Worm (Caenorhabditis elegans) whole organism, late embryonic: Measurements from ENCODE around the gene ifas-2.

Experiments used
- ceh-19 ChIP-seq: fragments of 200-800 bp; sonication (Bioruptor generic); optimal IDR thresholded peaks from 2 replicates; lab custom pipeline; 2018; ENCODE audit warnings: mild to moderate bottlenecking, missing genetic modification characterization, missing compliant biosample characterization
- rnt-1 ChIP-seq: sonication (generic microtip); optimal IDR thresholded peaks from 2 replicates; lab custom pipeline; 2016; ENCODE audit warnings: missing genetic modification characterization, missing compliant biosample characterization
- unc-42 ChIP-seq: sonication (generic microtip); optimal IDR thresholded peaks from 2 replicates; lab custom pipeline; 2016; ENCODE audit warnings: missing genotype, missing genetic modification characterization, missing compliant biosample characterization
- zip-5 ChIP-seq: sonication (generic microtip); optimal IDR thresholded peaks from 2 replicates; lab custom pipeline; 2016; ENCODE audit warnings: missing genetic modification characterization, missing compliant biosample characterization

DNA sequence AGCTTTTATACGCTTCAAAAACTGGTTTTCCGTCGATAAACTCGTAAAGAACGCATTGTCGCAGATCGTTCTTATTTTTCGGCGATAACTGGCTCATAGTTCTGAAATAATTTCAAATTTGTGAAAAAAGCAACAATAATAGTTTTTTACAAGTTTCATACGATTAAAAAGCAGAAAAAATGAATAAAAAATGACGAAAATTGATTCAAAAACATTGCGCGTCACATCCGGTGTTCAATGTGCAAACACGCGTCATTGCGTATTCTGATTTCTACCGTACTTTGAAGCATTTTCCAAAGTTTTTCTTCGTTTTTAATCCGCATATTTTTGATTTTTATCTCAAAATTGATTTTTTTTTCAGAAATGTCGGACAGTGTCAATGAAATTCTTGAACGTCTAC is 29.7 kb upstream of the ifas-2 start, which contains the start of the genes fbxa-206 and Y102A5C.2:
- TF ChIP-seq unc-42 (tag; lab: Kevin White, UChicago) (no peak), zip-5 (tag; lab: Kevin White, UChicago) (no peak), ceh-19 (GFP tag; lab: Kevin White, UChicago) (no peak), rnt-1 (tag; lab: Kevin White, UChicago) (no peak)
